Fruit fly (Drosophila melanogaster): ENCODE measurements around the gene TfIIA-L.

dm6 chr3R:27265330-27265729 lies 14.4 kb downstream of the TfIIA-L start, which contains the start of the genes CG14262 and CG14260:
- TF ChIP-seq CG12605 (GFP tag; IDR thresholded peaks at IDR 0.05): no peak
- no peak for TF ChIP-seq D1 (tag; optimal IDR thresholded peaks at IDR 0.05)
- no peak for TF ChIP-seq Pif1A (GFP tag; optimal IDR thresholded peaks at IDR 0.05)
- TF ChIP-seq CG17806 (tag; optimal IDR thresholded peaks at IDR 0.05): no peak
- TF ChIP-seq CG32121 (GFP tag; IDR thresholded peaks at IDR 0.05): no peak
- no peak for TF ChIP-seq CG15710 (tag; optimal IDR thresholded peaks at IDR 0.05)
- TF ChIP-seq fd96Ca (GFP tag; IDR thresholded peaks at IDR 0.05): no peak

Measured in whole organism, pupa.